Fruit fly (Drosophila melanogaster): ENCODE measurements around the gene CG17744.
A peak's percentile ranks its signal among the peaks of the same experiment; 100 is the strongest.

CG17744 gene

DNA sequence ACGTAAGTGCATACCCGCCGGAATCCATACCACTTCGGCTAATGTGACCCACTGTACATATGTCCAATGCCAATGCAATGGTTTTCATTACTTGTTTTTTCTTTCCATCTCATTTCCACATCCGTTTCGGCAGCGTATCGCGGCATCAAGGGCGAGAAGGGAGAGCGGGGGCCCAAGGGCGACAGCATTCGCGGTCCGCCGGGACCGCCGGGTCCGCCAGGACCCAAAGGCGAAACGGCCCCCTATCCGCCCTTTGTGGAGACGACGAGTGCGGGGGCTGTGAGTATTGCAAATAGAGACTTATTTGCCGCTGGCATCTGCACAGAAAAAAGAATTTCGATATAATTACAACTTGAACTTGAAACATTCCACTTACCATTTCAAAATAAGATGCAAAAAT is 8.4 kb upstream of the CG17744 start:
- TF ChIP-seq CG3919 (GFP tag; optimal IDR thresholded peaks at IDR 0.05) (no peak), CG3032 (tag; optimal IDR thresholded peaks at IDR 0.05) (no peak), CG8632 (GFP tag; optimal IDR thresholded peaks at IDR 0.05) (no peak), fd85E (GFP tag; optimal IDR thresholded peaks at IDR 0.05) (no peak), Blimp-1 (GFP tag; optimal IDR thresholded peaks at IDR 0.05) (no peak), net (GFP tag; optimal IDR thresholded peaks at IDR 0.05) (no peak), fkh (GFP tag; optimal IDR thresholded peaks at IDR 0.05) (no peak), CG10669 (GFP tag; optimal IDR thresholded peaks at IDR 0.05) (no peak), dsx (GFP tag; optimal IDR thresholded peaks at IDR 0.05; ENCODE audit: poor library complexity, severe bottlenecking) (no peak), Eip93F (GFP tag; optimal IDR thresholded peaks at IDR 0.05) (no peak), Smox (GFP tag; optimal IDR thresholded peaks at IDR 0.05) (no peak), dac (GFP tag; optimal IDR thresholded peaks at IDR 0.05) (no peak), CG11294 (GFP tag; IDR thresholded peaks at IDR 0.05) (no peak)

DNA sequence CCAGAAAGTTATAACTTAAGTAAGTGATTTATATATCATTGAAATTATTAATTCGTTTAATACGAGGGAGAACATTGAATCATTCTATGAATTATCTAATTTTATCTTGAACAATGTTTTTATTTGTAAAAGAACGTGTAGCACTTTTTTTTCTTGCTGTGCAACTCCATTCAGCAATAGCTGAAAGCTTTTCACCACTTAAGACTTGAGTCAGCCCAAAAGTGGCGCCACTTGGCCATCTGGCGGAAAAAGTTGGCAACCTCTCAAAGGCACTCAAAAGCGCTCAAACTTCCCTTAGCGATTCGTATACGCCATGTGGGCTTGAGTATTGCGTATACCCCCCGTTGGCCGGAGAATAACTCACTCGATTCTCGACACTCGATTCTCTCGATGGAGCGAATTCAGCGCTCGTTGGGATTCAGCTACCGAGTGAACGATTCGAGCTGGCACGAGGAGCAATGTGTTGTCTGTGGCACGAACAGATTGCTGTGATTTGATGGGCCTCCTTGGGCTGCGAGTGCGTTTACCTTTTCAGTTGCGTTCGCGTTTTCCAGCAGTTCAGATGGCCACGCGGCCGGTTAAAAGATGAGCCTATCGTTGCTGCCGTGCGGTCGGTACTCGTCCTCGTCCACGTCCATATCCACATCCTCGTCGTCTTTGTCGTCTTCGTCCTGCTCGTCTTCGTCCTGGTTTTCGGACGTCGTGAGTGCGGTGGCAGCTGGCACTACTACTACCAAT is 12.9 kb downstream of the CG17744 start:
- TF ChIP-seq CG1621 (tag; optimal IDR thresholded peaks at IDR 0.05), result no peak
- TF ChIP-seq CG6276 (GFP tag; optimal IDR thresholded peaks at IDR 0.05), result peak; percentile 95
- peak; percentile 31; the same call in 1 of the 3 replicates for TF ChIP-seq CG8119 (GFP tag; IDR thresholded peaks at IDR 0.05)
- no peak for TF ChIP-seq svp (GFP tag)
- TF ChIP-seq fkh (GFP tag; optimal IDR thresholded peaks at IDR 0.05), result no peak
- peak; percentile 31 for TF ChIP-seq CG32006 (GFP tag; optimal IDR thresholded peaks at IDR 0.05)
- peak; percentile 8 for TF ChIP-seq net (GFP tag; optimal IDR thresholded peaks at IDR 0.05)
- TF ChIP-seq Eip78C (GFP tag), result peak; percentile 68
- TF ChIP-seq CG6792 (GFP tag; optimal IDR thresholded peaks at IDR 0.05), result no peak
- TF ChIP-seq Blimp-1 (GFP tag; optimal IDR thresholded peaks at IDR 0.05), result no peak
- TF ChIP-seq Sox15 (GFP tag; optimal IDR thresholded peaks at IDR 0.05), result no peak
- no peak for TF ChIP-seq topi (GFP tag; optimal IDR thresholded peaks at IDR 0.05)
- no peak for TF ChIP-seq Sox14 (GFP tag; optimal IDR thresholded peaks at IDR 0.05)
- no peak for TF ChIP-seq salr (GFP tag; optimal IDR thresholded peaks at IDR 0.05)
- no peak for TF ChIP-seq Sox102F (GFP tag; optimal IDR thresholded peaks at IDR 0.05)
- TF ChIP-seq Hr4 (GFP tag; optimal IDR thresholded peaks at IDR 0.05), result peak; percentile 62
- TF ChIP-seq CG11762 (GFP tag; optimal IDR thresholded peaks at IDR 0.05; ENCODE audit: insufficient read depth), result no peak
- peak; percentile 44; the same call in 1 of the 2 replicates for TF ChIP-seq CG15336 (GFP tag; IDR thresholded peaks at IDR 0.05)
- TF ChIP-seq Gug (GFP tag; IDR thresholded peaks at IDR 0.05), result 0 out of 2 replicates have a peak, but pooled peaks have one; percentile 37
- TF ChIP-seq CG6808 (GFP tag; optimal IDR thresholded peaks at IDR 0.05), result no peak
- TF ChIP-seq eg (GFP tag; IDR thresholded peaks at IDR 0.05), result peak; percentile 77
- TF ChIP-seq achi (GFP tag; optimal IDR thresholded peaks at IDR 0.05), result peak; percentile 11
- no peak for TF ChIP-seq CG8319 (GFP tag; optimal IDR thresholded peaks at IDR 0.05)
- no peak for TF ChIP-seq CG9139 (GFP tag; optimal IDR thresholded peaks at IDR 0.05)
- TF ChIP-seq CG34406 (GFP tag; optimal IDR thresholded peaks at IDR 0.05), result no peak
- TF ChIP-seq CG10669 (GFP tag; optimal IDR thresholded peaks at IDR 0.05), result no peak
- TF ChIP-seq fd85E (GFP tag; optimal IDR thresholded peaks at IDR 0.05), result no peak
- TF ChIP-seq OdsH (GFP tag; optimal IDR thresholded peaks at IDR 0.05), result peak; percentile 30

DNA sequence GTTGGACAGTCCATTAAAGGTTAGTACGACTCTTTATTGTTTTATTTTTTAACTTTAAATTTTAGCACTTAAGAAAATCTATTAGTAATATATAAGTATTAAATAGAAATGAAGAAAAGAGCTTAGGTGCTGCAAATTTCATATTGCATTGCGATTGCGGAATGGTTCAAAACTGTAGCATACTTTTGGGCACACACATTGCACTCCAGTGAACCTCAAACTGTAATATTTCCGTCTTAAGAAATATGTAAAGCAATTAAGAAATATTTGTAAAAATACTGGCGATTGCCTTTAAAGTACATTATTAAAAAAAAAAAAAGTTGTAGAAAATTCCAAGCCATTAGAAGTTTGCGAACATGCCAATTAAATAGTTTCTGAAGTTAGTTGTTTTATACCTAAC is 14.3 kb downstream of the CG17744 start:
- TF ChIP-seq Eip78C (GFP tag), result peak; percentile 29
- TF ChIP-seq Eip93F (GFP tag; optimal IDR thresholded peaks at IDR 0.05), result no peak
- no peak for TF ChIP-seq CG6854 (GFP tag; optimal IDR thresholded peaks at IDR 0.05)

Measured in whole organism, prepupa.